Worm (Caenorhabditis elegans) whole organism, mixed stage, embryonic: Measurements from ENCODE around the gene C11D2.3.

Experiments used
- mls-2 ChIP-seq: sonication (generic microtip); optimal IDR thresholded peaks from 2 replicates; lab custom pipeline; 2016; ENCODE audit warnings: mild to moderate bottlenecking, missing genetic modification characterization, moderate library complexity, missing compliant biosample characterization
- nhr-28 ChIP-seq: fragments of 150-350 bp; optimal IDR thresholded peaks from 2 replicates; lab custom pipeline; 2014; ENCODE audit warnings: missing biosample characterization, missing genetic modification characterization
- unc-62 ChIP-seq: fragments of 150-350 bp; optimal IDR thresholded peaks from 2 replicates; lab custom pipeline; 2014; ENCODE audit warnings: missing biosample characterization, missing genetic modification reagents, missing genetic modification characterization
- ztf-11 ChIP-seq: fragments of 150-350 bp; optimal IDR thresholded peaks from 2 replicates; lab custom pipeline; 2014; ENCODE audit warnings: missing biosample characterization, missing genetic modification characterization

- TF ChIP-seq ztf-11 (tag; lab: Kevin White, UChicago) (no peak), nhr-28 (tag; lab: Kevin White, UChicago) (no peak), unc-62 (GFP tag; lab: Kevin White, UChicago) (no peak), mls-2 (tag; lab: Kevin White, UChicago) (no peak)
Observed at ce11 chrIV:6187160-6187559, 35.5 kb downstream of the C11D2.3 start.
